Worm (Caenorhabditis elegans): Measurements from ENCODE around the gene F10G7.9.
A peak's percentile ranks its signal among the peaks of the same experiment; 100 is the strongest.

Gene F10G7.9

DNA sequence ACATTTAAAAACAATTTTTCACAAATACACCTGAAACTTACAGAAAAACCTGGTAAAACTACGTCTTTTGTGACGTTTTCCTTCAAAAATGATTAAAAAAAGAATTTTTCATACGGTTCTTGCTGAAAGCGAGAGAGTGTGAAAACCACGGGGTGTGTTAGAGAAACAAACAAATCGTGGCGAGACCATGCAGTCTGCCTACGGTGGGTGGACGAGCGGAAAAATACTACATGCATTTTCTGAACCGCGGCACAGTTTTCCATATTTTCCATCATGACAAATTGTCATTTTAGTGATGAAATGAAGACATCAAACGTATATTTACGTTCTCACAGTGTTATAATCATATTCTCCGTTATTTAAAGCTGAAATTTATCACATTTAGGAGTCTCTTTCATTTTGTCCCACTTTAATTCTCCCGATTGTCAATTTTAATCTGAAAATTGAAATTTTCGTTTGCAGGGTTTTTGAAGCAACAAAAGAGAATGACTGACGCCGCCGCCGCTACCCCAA is at the start of gene F10G7.9, which contains the start of gene tsn-1:
TSS of gene F10G7.9 (minus strand) at position 127 of the 513 bp plus-strand sequence.
TSS of gene tsn-1 (plus strand) at position 463 of the 513 bp plus-strand sequence.
- TF ChIP-seq unc-62 (GFP tag; optimal IDR thresholded peaks at IDR 0.05 in 1 of 2): no peak
- TF ChIP-seq unc-62 (tag; optimal IDR thresholded peaks at IDR 0.05): no peak
- no peak for TF ChIP-seq ceh-28 (tag; optimal IDR thresholded peaks at IDR 0.05)
- no peak for TF ChIP-seq lir-3 (tag; optimal IDR thresholded peaks at IDR 0.05)
- peak; percentile 47 for TF ChIP-seq nhr-28 (tag; optimal IDR thresholded peaks at IDR 0.05)
- no peak for TF ChIP-seq dmd-9 (GFP tag; IDR thresholded peaks at IDR 0.05)
- TF ChIP-seq dmd-8 (GFP tag; IDR thresholded peaks at IDR 0.05): no peak
- peak; percentile 64 for TF ChIP-seq hlh-11 (tag; optimal IDR thresholded peaks at IDR 0.05)
- no peak for TF ChIP-seq daf-8 (GFP tag; IDR thresholded peaks at IDR 0.05)
- no peak for TF ChIP-seq sdz-12 (GFP tag; optimal IDR thresholded peaks at IDR 0.05)
- TF ChIP-seq nhr-77 (tag; optimal IDR thresholded peaks at IDR 0.05): no peak
- no peak for TF ChIP-seq nhr-237 (tag; optimal IDR thresholded peaks at IDR 0.05)
- TF ChIP-seq nhr-6 (tag; optimal IDR thresholded peaks at IDR 0.05): peak; percentile 67
- TF ChIP-seq ces-1 (GFP tag; optimal IDR thresholded peaks at IDR 0.05): no peak
- no peak for TF ChIP-seq ceh-82 (tag; optimal IDR thresholded peaks at IDR 0.05)
- no peak for TF ChIP-seq zip-11 (GFP tag; IDR thresholded peaks at IDR 0.05)
- TF ChIP-seq Y5F2A.4 (GFP tag; optimal IDR thresholded peaks at IDR 0.05): no peak
- TF ChIP-seq nhr-102 (tag; optimal IDR thresholded peaks at IDR 0.05): no peak
- peak; percentile 58; the same call in 1 of the 2 replicates for TF ChIP-seq T26A8.4 (GFP tag; IDR thresholded peaks at IDR 0.05)
- no peak for TF ChIP-seq pha-4 (GFP tag; IDR thresholded peaks at IDR 0.05)
- TF ChIP-seq pha-4 (tag; optimal IDR thresholded peaks at IDR 0.05): peak; percentile 23
- no peak for TF ChIP-seq gei-8 (GFP tag; optimal IDR thresholded peaks at IDR 0.05)
- peak; percentile 75 for TF ChIP-seq lin-13 (GFP tag; optimal IDR thresholded peaks at IDR 0.05)
- no peak for TF ChIP-seq daf-12 (tag; optimal IDR thresholded peaks at IDR 0.05)
- no peak for TF ChIP-seq nhr-48 (tag; optimal IDR thresholded peaks at IDR 0.05)
- TF ChIP-seq egl-27 (tag; optimal IDR thresholded peaks at IDR 0.05): no peak
- TF ChIP-seq F49E8.2 (tag; optimal IDR thresholded peaks at IDR 0.05; ENCODE audit: borderline replicate concordance): peak; percentile 21
- no peak for TF ChIP-seq zfp-2 (tag; optimal IDR thresholded peaks at IDR 0.05)
- TF ChIP-seq jun-1 (tag; optimal IDR thresholded peaks at IDR 0.05): no peak
- peak; percentile 5 for TF ChIP-seq nhr-11 (tag; optimal IDR thresholded peaks at IDR 0.05)
- TF ChIP-seq arid-1 (GFP tag; conservative IDR thresholded peaks at IDR 0.05): no peak
- no peak for TF ChIP-seq nhr-76 (tag; optimal IDR thresholded peaks at IDR 0.05)
- no peak for TF ChIP-seq lin-1 (GFP tag; IDR thresholded peaks at IDR 0.05)
- no peak for TF ChIP-seq spr-3 (GFP tag; optimal IDR thresholded peaks at IDR 0.05)
- TF ChIP-seq vab-7 (GFP tag; IDR thresholded peaks at IDR 0.05): no peak
- no peak for TF ChIP-seq nhr-10 (tag; optimal IDR thresholded peaks at IDR 0.05)
- TF ChIP-seq aly-2 (tag; optimal IDR thresholded peaks at IDR 0.05): no peak
- TF ChIP-seq ztf-7 (tag; optimal IDR thresholded peaks at IDR 0.05): no peak
- TF ChIP-seq zfp-3 (GFP tag; conservative IDR thresholded peaks at IDR 0.05): no peak
- no peak for TF ChIP-seq daf-16 (GFP tag; optimal IDR thresholded peaks at IDR 0.05)
- peak; percentile 21 for TF ChIP-seq daf-16 (tag; optimal IDR thresholded peaks at IDR 0.05)
- TF ChIP-seq F37D6.2 (tag; optimal IDR thresholded peaks at IDR 0.05): no peak
- TF ChIP-seq unc-39 (tag; optimal IDR thresholded peaks at IDR 0.05): no peak
- TF ChIP-seq ztf-11 (tag; optimal IDR thresholded peaks at IDR 0.05): no peak
- TF ChIP-seq F44E2.7 (GFP tag; IDR thresholded peaks at IDR 0.05): no peak
- TF ChIP-seq ama-1 (optimal IDR thresholded peaks at IDR 0.05): no peak
- no peak for TF ChIP-seq ceh-44 (GFP tag; IDR thresholded peaks at IDR 0.05)
- no peak for TF ChIP-seq D1046.2 (GFP tag; IDR thresholded peaks at IDR 0.05)
- peak; percentile 46 for TF ChIP-seq nhr-25 (tag; optimal IDR thresholded peaks at IDR 0.05; ENCODE audit: borderline replicate concordance, insufficient read depth)
- TF ChIP-seq tag-97 (GFP tag; IDR thresholded peaks at IDR 0.05): no peak
- TF ChIP-seq mdt-29 (GFP tag; IDR thresholded peaks at IDR 0.05): no peak
- TF ChIP-seq php-3 (GFP tag; IDR thresholded peaks at IDR 0.05): no peak
- TF ChIP-seq nhr-41 (GFP tag; IDR thresholded peaks at IDR 0.05): no peak
- peak; percentile 57 for TF ChIP-seq dmd-6 (GFP tag; IDR thresholded peaks at IDR 0.05)

Data from whole organism, L4 larva.